Fruit fly (Drosophila melanogaster): ENCODE results near the gene CG17544.

The CG17544 gene

dm6 chr2L:19444734-19445140 is 46.4 kb upstream of the CG17544 start, which contains the start of gene Hs2st (continued):
- peak; percentile 86 for TF ChIP-seq ttk (GFP tag; IDR thresholded peaks at IDR 0.05)
- peak; percentile 65 for TF ChIP-seq Tbp (GFP tag; optimal IDR thresholded peaks at IDR 0.05)
- peak; percentile 89 for TF ChIP-seq CG9727 (GFP tag; optimal IDR thresholded peaks at IDR 0.05)
- TF ChIP-seq gfzf (GFP tag; optimal IDR thresholded peaks at IDR 0.05), result peak; percentile 82
- TF ChIP-seq YL-1 (GFP tag; optimal IDR thresholded peaks at IDR 0.05), result peak; percentile 87
- TF ChIP-seq tap (tag; optimal IDR thresholded peaks at IDR 0.05), result peak; percentile 72
- peak; percentile 87 for TF ChIP-seq CG3995 (GFP tag; optimal IDR thresholded peaks at IDR 0.05)
- TF ChIP-seq CG12071 (GFP tag; optimal IDR thresholded peaks at IDR 0.05), result peak; percentile 47
- TF ChIP-seq CG10267 (tag; optimal IDR thresholded peaks at IDR 0.05), result peak; percentile 99
- TF ChIP-seq CG30020 (tag; optimal IDR thresholded peaks at IDR 0.05), result peak; percentile 78
- TF ChIP-seq Dp (GFP tag; optimal IDR thresholded peaks at IDR 0.05), result peak; percentile 67
- peak; percentile 94 for TF ChIP-seq CG10654 (GFP tag; optimal IDR thresholded peaks at IDR 0.05)
- peak; percentile 90 for TF ChIP-seq Rx (GFP tag; IDR thresholded peaks at IDR 0.05)
- TF ChIP-seq kni (GFP tag; optimal IDR thresholded peaks at IDR 0.05), result peak; percentile 76
- peak; percentile 27 for TF ChIP-seq fd102C (GFP tag; optimal IDR thresholded peaks at IDR 0.05)
- TF ChIP-seq CG4617 (GFP tag; optimal IDR thresholded peaks at IDR 0.05; ENCODE audit: borderline replicate concordance), result peak; percentile 96
- no peak for TF ChIP-seq gcm (GFP tag; optimal IDR thresholded peaks at IDR 0.05)
- peak; percentile 68 for TF ChIP-seq CG6683 (GFP tag; optimal IDR thresholded peaks at IDR 0.05)
- peak; percentile 98 for TF ChIP-seq mam (GFP tag; optimal IDR thresholded peaks at IDR 0.05)
- TF ChIP-seq CG18262 (tag; optimal IDR thresholded peaks at IDR 0.05), result peak; percentile 84
- TF ChIP-seq CG17385 (GFP tag; optimal IDR thresholded peaks at IDR 0.05), result peak; percentile 82
- peak; percentile 50 to 94 for TF ChIP-seq tll (GFP tag; optimal IDR thresholded peaks at IDR 0.05)
- TF ChIP-seq Ets65A (GFP tag), result peak; percentile 100
- peak; percentile 95 for TF ChIP-seq CG9817 (tag; optimal IDR thresholded peaks at IDR 0.05)
- TF ChIP-seq chinmo (GFP tag; IDR thresholded peaks at IDR 0.05; ENCODE audit: partially characterized antibody), result peak; percentile 79; the same call in 3 of the 4 replicates
- peak; percentile 96 for TF ChIP-seq CG12942 (GFP tag; optimal IDR thresholded peaks at IDR 0.05)
- TF ChIP-seq CG17328 (GFP tag; IDR thresholded peaks at IDR 0.05), result peak; percentile 88
- peak; percentile 88 for TF ChIP-seq CG15601 (tag; optimal IDR thresholded peaks at IDR 0.05)
- TF ChIP-seq HmgZ (tag; optimal IDR thresholded peaks at IDR 0.05), result peak; percentile 96
- peak; percentile 68 for TF ChIP-seq gsb (GFP tag; IDR thresholded peaks at IDR 0.05)
- peak; percentile 95 for TF ChIP-seq CG32532 (GFP tag; IDR thresholded peaks at IDR 0.05)
- TF ChIP-seq Spps (tag; optimal IDR thresholded peaks at IDR 0.05), result peak; percentile 79
- peak; percentile 86 for TF ChIP-seq her (GFP tag; optimal IDR thresholded peaks at IDR 0.05)
- TF ChIP-seq NfI (GFP tag; optimal IDR thresholded peaks at IDR 0.05), result peak; percentile 93

dm6 chr2L:19442627-19443026 is 44.3 kb upstream of the CG17544 start, which contains the start of gene CG10237:
TSS of gene CG10237 (minus strand) at chr2L:19442727.
- TF ChIP-seq CG12299 (tag; optimal IDR thresholded peaks at IDR 0.05), result no peak
- TF ChIP-seq B-H2 (GFP tag; optimal IDR thresholded peaks at IDR 0.05), result no peak
- TF ChIP-seq Med (GFP tag), result peak; percentile 47
- TF ChIP-seq phol (tag; optimal IDR thresholded peaks at IDR 0.05), result no peak
- TF ChIP-seq ci (GFP tag; IDR thresholded peaks at IDR 0.05), result 0 out of 3 replicates have a peak, but pooled peaks have one; percentile 39
- no peak for TF ChIP-seq CG17385 (GFP tag; optimal IDR thresholded peaks at IDR 0.05)
- no peak for TF ChIP-seq hb (GFP tag; IDR thresholded peaks at IDR 0.05; ENCODE audit: partially characterized antibody)
- TF ChIP-seq Hand (GFP tag; optimal IDR thresholded peaks at IDR 0.05), result no peak
- TF ChIP-seq CG6813 (GFP tag; optimal IDR thresholded peaks at IDR 0.05), result no peak
- TF ChIP-seq ash1 (GFP tag; optimal IDR thresholded peaks at IDR 0.05), result no peak
- no peak for TF ChIP-seq CG14860 (GFP tag; IDR thresholded peaks at IDR 0.05; ENCODE audit: partially characterized antibody)
- no peak for TF ChIP-seq CG11247 (GFP tag; IDR thresholded peaks at IDR 0.05)
- no peak for TF ChIP-seq CG4328 (GFP tag; optimal IDR thresholded peaks at IDR 0.05)
- no peak for TF ChIP-seq dmrt99B (tag; optimal IDR thresholded peaks at IDR 0.05)
